Fruit fly (Drosophila melanogaster) ovary, adult (tissue): ENCODE measurements around the gene CG18809.
A peak's percentile ranks its signal among the peaks of the same experiment; 100 is the strongest.

Source experiments
- CG17801 ChIP-seq: fragments of 200-800 bp; optimal IDR thresholded peaks from 2 replicates; lab custom pipeline; 2019; ENCODE audit warnings: missing biosample characterization, mild to moderate bottlenecking, missing genetic modification characterization, moderate library complexity; ENCODE audit not compliant: partially characterized antibody

The CG18809 gene

dm6 chrX:19744003-19744488 lies at the start of gene CG18809, which contains the start of the genes COX6B, CG33932 and Rpp20:
CG18809 (minus strand) TSS chrX:19744335.
COX6B (minus strand) TSS chrX:19744335.
CG33932 (plus strand) TSS chrX:19744431.
Rpp20 (plus strand) TSS chrX:19744431.
- TF ChIP-seq CG17801 (GFP tag; lab: Kevin White, UChicago): peak; percentile 57

- TF ChIP-seq CG17801 (GFP tag; lab: Kevin White, UChicago): no peak
These were observed 48.4 kb upstream of the CG18809 start for dm6 chrX:19792572-19792971.

dm6 chrX:19791832-19792231 lies 47.7 kb upstream of the CG18809 start:
- no peak for TF ChIP-seq CG17801 (GFP tag; lab: Kevin White, UChicago)

dm6 chrX:19788621-19788944 lies 44.4 kb upstream of the CG18809 start:
- no peak for TF ChIP-seq CG17801 (GFP tag; lab: Kevin White, UChicago)

dm6 chrX:19787921-19788620 lies 43.9 kb upstream of the CG18809 start:
- TF ChIP-seq CG17801 (GFP tag; lab: Kevin White, UChicago): no peak

- no peak for TF ChIP-seq CG17801 (GFP tag; lab: Kevin White, UChicago)
These were observed 42.7 kb upstream of the CG18809 start for dm6 chrX:19786823-19787222.

dm6 chrX:19785403-19785802 lies 41.3 kb upstream of the CG18809 start:
- no peak for TF ChIP-seq CG17801 (GFP tag; lab: Kevin White, UChicago)

- TF ChIP-seq CG17801 (GFP tag; lab: Kevin White, UChicago): no peak
These were observed 40.7 kb upstream of the CG18809 start for dm6 chrX:19784875-19785274.

- no peak for TF ChIP-seq CG17801 (GFP tag; lab: Kevin White, UChicago)
These were observed 39.3 kb upstream of the CG18809 start, which contains the start of gene zld for dm6 chrX:19783457-19783856. zld (minus strand) TSS chrX:19783548.

- no peak for TF ChIP-seq CG17801 (GFP tag; lab: Kevin White, UChicago)
These were observed 38.7 kb upstream of the CG18809 start for dm6 chrX:19782736-19783325.

- TF ChIP-seq CG17801 (GFP tag; lab: Kevin White, UChicago): no peak
These were observed 37.7 kb upstream of the CG18809 start for dm6 chrX:19781861-19782260.

dm6 chrX:19775055-19775645 lies 31.0 kb upstream of the CG18809 start:
- TF ChIP-seq CG17801 (GFP tag; lab: Kevin White, UChicago): no peak

- TF ChIP-seq CG17801 (GFP tag; lab: Kevin White, UChicago): no peak
These were observed 29.9 kb upstream of the CG18809 start for dm6 chrX:19773734-19774702.

dm6 chrX:19772002-19772622 lies 28.0 kb upstream of the CG18809 start:
- no peak for TF ChIP-seq CG17801 (GFP tag; lab: Kevin White, UChicago)
